Worm (Caenorhabditis elegans): ENCODE data around the gene dhs-22.

Gene dhs-22

ce11 chrV:14423268-14423667 is 2.0 kb upstream of the dhs-22 start, which contains the start of gene rpoa-12 (continued):
- TF ChIP-seq ceh-63 (GFP tag; optimal IDR thresholded peaks at IDR 0.05), result no peak
- no peak for TF ChIP-seq mdl-1 (tag; optimal IDR thresholded peaks at IDR 0.05)
- TF ChIP-seq nhr-20 (tag; optimal IDR thresholded peaks at IDR 0.05), result peak; percentile 56
- peak; percentile 27 to 76 for TF ChIP-seq lin-35 (GFP tag; optimal IDR thresholded peaks at IDR 0.05)
- no peak for TF ChIP-seq ceh-88 (GFP tag; IDR thresholded peaks at IDR 0.05)
- TF ChIP-seq sptf-1 (tag; optimal IDR thresholded peaks at IDR 0.05), result no peak
- TF ChIP-seq mef-2 (tag; optimal IDR thresholded peaks at IDR 0.05), result no peak
- TF ChIP-seq zag-1 (tag; optimal IDR thresholded peaks at IDR 0.05), result no peak
- no peak for TF ChIP-seq sup-37 (GFP tag; optimal IDR thresholded peaks at IDR 0.05)
- TF ChIP-seq dpl-1 (GFP tag; optimal IDR thresholded peaks at IDR 0.05), result peak; percentile 37 to 51 (median 38)
- TF ChIP-seq nhr-84 (tag; optimal IDR thresholded peaks at IDR 0.05), result no peak
- peak; percentile 68 for TF ChIP-seq lir-3 (tag; optimal IDR thresholded peaks at IDR 0.05; ENCODE audit: poor library complexity)
- peak in 1 of 2 experiments; percentile 64 for TF ChIP-seq ztf-11 (tag; optimal IDR thresholded peaks at IDR 0.05)
- peak; percentile 52 to 58 for TF ChIP-seq efl-1 (optimal IDR thresholded peaks at IDR 0.05)
- TF ChIP-seq efl-1 (GFP tag; optimal IDR thresholded peaks at IDR 0.05 in 1 of 2), result peak; percentile 50 to 78
- TF ChIP-seq ceh-90 (tag; optimal IDR thresholded peaks at IDR 0.05), result peak; percentile 25
- TF ChIP-seq nhr-28 (tag; optimal IDR thresholded peaks at IDR 0.05), result no peak
- TF ChIP-seq ztf-4 (tag; optimal IDR thresholded peaks at IDR 0.05), result no peak
- no peak for TF ChIP-seq nhr-12 (tag; optimal IDR thresholded peaks at IDR 0.05)
- no peak for TF ChIP-seq pqm-1 (tag; optimal IDR thresholded peaks at IDR 0.05)
- 0 out of 2 replicates have a peak, but pooled peaks have one; percentile 5 for TF ChIP-seq nhr-19 (GFP tag; conservative IDR thresholded peaks at IDR 0.05)
- TF ChIP-seq efl-3 (GFP tag; optimal IDR thresholded peaks at IDR 0.05), result no peak
- TF ChIP-seq hlh-4 (tag; optimal IDR thresholded peaks at IDR 0.05), result no peak
- no peak for TF ChIP-seq zip-4 (GFP tag; optimal IDR thresholded peaks at IDR 0.05)
- no peak for TF ChIP-seq grh-1 (GFP tag; IDR thresholded peaks at IDR 0.05)
- no peak for TF ChIP-seq nhr-76 (tag; optimal IDR thresholded peaks at IDR 0.05)
- no peak for TF ChIP-seq nhr-77 (tag; optimal IDR thresholded peaks at IDR 0.05)
- TF ChIP-seq xbp-1 (tag; optimal IDR thresholded peaks at IDR 0.05), result peak; percentile 55
- no peak for TF ChIP-seq aha-1 (tag; optimal IDR thresholded peaks at IDR 0.05)
- TF ChIP-seq swsn-7 (tag; optimal IDR thresholded peaks at IDR 0.05), result peak; percentile 29
- TF ChIP-seq Y116A8C.19 (tag; optimal IDR thresholded peaks at IDR 0.05; ENCODE audit: borderline replicate concordance), result no peak
- TF ChIP-seq pag-3 (tag; optimal IDR thresholded peaks at IDR 0.05; ENCODE audit: borderline replicate concordance, insufficient read depth), result no peak
- TF ChIP-seq unc-98 (GFP tag; IDR thresholded peaks at IDR 0.05), result 0 out of 2 replicates have a peak, but pooled peaks have one; percentile 44
- peak; percentile 29 for TF ChIP-seq sox-4 (tag; optimal IDR thresholded peaks at IDR 0.05)
- TF ChIP-seq nhr-90 (tag; optimal IDR thresholded peaks at IDR 0.05; ENCODE audit: poor library complexity), result peak; percentile 49
- TF ChIP-seq fkh-4 (tag; optimal IDR thresholded peaks at IDR 0.05; ENCODE audit: borderline replicate concordance), result no peak
- TF ChIP-seq snu-23 (GFP tag; optimal IDR thresholded peaks at IDR 0.05), result peak; percentile 57
- peak; percentile 42 for TF ChIP-seq dsc-1 (tag; optimal IDR thresholded peaks at IDR 0.05)

DNA sequence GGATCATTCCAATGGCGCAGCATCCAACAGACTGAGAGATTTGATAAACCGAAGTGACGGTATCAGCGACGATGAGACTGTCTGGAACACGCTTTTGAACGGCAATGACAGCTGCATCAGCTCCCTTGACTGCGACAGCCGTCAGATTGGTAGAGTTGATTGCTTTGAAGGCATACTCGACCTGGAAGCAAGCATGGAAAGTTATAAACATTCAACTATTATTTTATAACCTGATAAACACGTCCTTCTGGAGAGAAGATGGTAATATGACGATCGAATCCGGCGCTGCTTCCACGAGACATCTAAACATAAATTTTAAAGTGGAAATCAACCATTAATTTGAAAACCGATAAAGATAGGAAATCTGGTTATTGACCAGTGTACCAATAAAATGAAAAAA is 1.1 kb upstream of the dhs-22 start, which contains the start of gene pas-1:
TSS of gene pas-1 (minus strand) at position 302 of the 400 bp plus-strand sequence.
- no peak for TF ChIP-seq pqm-1 (tag; optimal IDR thresholded peaks at IDR 0.05)
- TF ChIP-seq swsn-7 (tag; optimal IDR thresholded peaks at IDR 0.05), result no peak
- TF ChIP-seq snu-23 (GFP tag; optimal IDR thresholded peaks at IDR 0.05), result no peak
- no peak for TF ChIP-seq efl-1 (optimal IDR thresholded peaks at IDR 0.05)
- peak in 1 of 2 experiments; percentile 10 for TF ChIP-seq efl-1 (GFP tag; optimal IDR thresholded peaks at IDR 0.05 in 1 of 2)
- TF ChIP-seq unc-98 (GFP tag; IDR thresholded peaks at IDR 0.05), result no peak
- no peak for TF ChIP-seq egl-13 (tag; optimal IDR thresholded peaks at IDR 0.05)
- TF ChIP-seq unc-130 (tag; optimal IDR thresholded peaks at IDR 0.05), result no peak
- TF ChIP-seq mef-2 (tag; optimal IDR thresholded peaks at IDR 0.05), result no peak
- TF ChIP-seq lin-39 (tag; optimal IDR thresholded peaks at IDR 0.05), result no peak
